Fruit fly (Drosophila melanogaster) whole organism, pupa: ENCODE results near the gene cdm.

Experiments
- CG10348 ChIP-seq: fragments of 200-800 bp; sonication (Bioruptor generic); IDR thresholded peaks from 2 replicates; pipeline ENCODE4 v1.3.6; 2022; ENCODE audit warnings: missing biosample characterization, missing genetic modification characterization
- CG12605 ChIP-seq: fragments of 200-800 bp; sonication (Bioruptor generic); IDR thresholded peaks from 2 replicates; pipeline ENCODE4 v1.3.6; 2022; ENCODE audit warnings: missing biosample characterization, missing genetic modification characterization
- CG13204 ChIP-seq: fragments of 200-800 bp; sonication (Bioruptor generic); optimal IDR thresholded peaks from 2 replicates; lab custom pipeline; 2018; ENCODE audit warnings: missing biosample characterization, mild to moderate bottlenecking, missing genetic modification characterization, moderate library complexity
- CG14655 ChIP-seq: fragments of 200-800 bp; sonication (Bioruptor generic); optimal IDR thresholded peaks from 3 replicates; lab custom pipeline; 2017; ENCODE audit warnings: mild to moderate bottlenecking, missing biosample characterization, missing genetic modification reagents, missing genetic modification characterization
- CG15710 ChIP-seq: fragments of 200-800 bp; sonication (Bioruptor generic); optimal IDR thresholded peaks from 2 replicates; lab custom pipeline; 2018; ENCODE audit warnings: missing biosample characterization, mild to moderate bottlenecking, missing genetic modification characterization, moderate library complexity
- CG17806 ChIP-seq: fragments of 200-800 bp; sonication (Bioruptor generic); optimal IDR thresholded peaks from 2 replicates; lab custom pipeline; 2018; ENCODE audit warnings: missing biosample characterization, mild to moderate bottlenecking, missing genetic modification characterization, moderate library complexity
- CG32121 ChIP-seq: fragments of 200-800 bp; sonication (Bioruptor generic); IDR thresholded peaks from 2 replicates; pipeline ENCODE4 v1.3.6; 2022; ENCODE audit warnings: missing biosample characterization, missing genetic modification characterization
- CG34367 ChIP-seq: fragments of 200-800 bp; sonication (Bioruptor generic); optimal IDR thresholded peaks from 2 replicates; lab custom pipeline; 2018; ENCODE audit warnings: missing biosample characterization, mild to moderate bottlenecking, missing genetic modification characterization
- CG4496 ChIP-seq: fragments of 200-800 bp; sonication (Bioruptor generic); IDR thresholded peaks from 3 replicates; pipeline ENCODE4 v1.3.6; 2022; ENCODE audit warnings: missing biosample characterization, missing genetic modification characterization
- CG8159 ChIP-seq: fragments of 200-800 bp; sonication (Bioruptor generic); optimal IDR thresholded peaks from 3 replicates; lab custom pipeline; 2018; ENCODE audit warnings: missing biosample characterization, mild to moderate bottlenecking, missing genetic modification characterization, moderate library complexity
- CG8301 ChIP-seq: fragments of 200-800 bp; sonication (Bioruptor generic); optimal IDR thresholded peaks from 2 replicates; lab custom pipeline; 2018; ENCODE audit warnings: missing biosample characterization, mild to moderate bottlenecking, missing genetic modification characterization
- CG9948 ChIP-seq: fragments of 200-800 bp; sonication (Bioruptor generic); optimal IDR thresholded peaks from 2 replicates; lab custom pipeline; 2018; ENCODE audit warnings: missing biosample characterization, mild to moderate bottlenecking, missing genetic modification characterization, moderate library complexity
- D1 ChIP-seq: fragments of 200-800 bp; sonication (Bioruptor generic); optimal IDR thresholded peaks from 2 replicates; lab custom pipeline; 2018; ENCODE audit warnings: missing biosample characterization, mild to moderate bottlenecking, missing genetic modification characterization, moderate library complexity
- EcR ChIP-seq: fragments of 200-800 bp; sonication (Bioruptor generic); optimal IDR thresholded peaks from 3 replicates; lab custom pipeline; 2019; ENCODE audit warnings: missing biosample characterization, missing genetic modification characterization, mild to moderate bottlenecking, moderate library complexity, missing genetic modification reagents
- Ets98B ChIP-seq: fragments of 200-800 bp; sonication (Bioruptor generic); IDR thresholded peaks from 2 replicates; pipeline ENCODE4 v1.3.6; 2022; ENCODE audit warnings: missing biosample characterization, missing genetic modification characterization
- Pif1A ChIP-seq: fragments of 200-800 bp; sonication (Bioruptor generic); optimal IDR thresholded peaks from 3 replicates; lab custom pipeline; 2016; ENCODE audit warnings: missing biosample characterization, missing genetic modification characterization
- Pif1B ChIP-seq: fragments of 200-800 bp; sonication (Bioruptor generic); optimal IDR thresholded peaks from 3 replicates; lab custom pipeline; 2016; ENCODE audit warnings: missing biosample characterization, missing genetic modification characterization
- Snoo ChIP-seq: fragments of 200-800 bp; sonication (Bioruptor generic); optimal IDR thresholded peaks from 3 replicates; lab custom pipeline; 2017; ENCODE audit warnings: missing biosample characterization, mild to moderate bottlenecking, missing genetic modification characterization, inconsistent platforms
- fd96Ca ChIP-seq: fragments of 200-800 bp; sonication (Bioruptor generic); IDR thresholded peaks from 3 replicates; pipeline ENCODE4 v1.3.6; 2022; ENCODE audit warnings: missing biosample characterization, missing genetic modification characterization
- gl ChIP-seq: fragments of 200-800 bp; sonication (Bioruptor generic); optimal IDR thresholded peaks from 2 replicates; lab custom pipeline; 2018; ENCODE audit warnings: missing biosample characterization, mild to moderate bottlenecking, missing genetic modification characterization
- rn ChIP-seq: fragments of 200-800 bp; sonication (Bioruptor generic); IDR thresholded peaks from 2 replicates; pipeline ENCODE4 v1.3.6; 2022; ENCODE audit warnings: missing biosample characterization, missing genetic modification characterization

The cdm gene

dm6 chr3R:18208479-18208878 is 25.2 kb upstream of the cdm start, which contains the start of gene CG44158:
Gene CG44158, plus strand, starts transcription at chr3R:18208779.
- TF ChIP-seq CG34367 (tag; lab: Kevin White, UChicago) (no peak), D1 (no peak), CG14655 (no peak), CG8301 (tag; lab: Kevin White, UChicago) (no peak), CG13204 (GFP tag; lab: Kevin White, UChicago) (no peak), gl (tag; lab: Kevin White, UChicago) (no peak), CG9948 (tag; lab: Kevin White, UChicago) (no peak), CG12605 (no peak), CG10348 (GFP tag; lab: Robert Waterston, UW) (no peak), CG32121 (GFP tag; lab: Robert Waterston, UW) (no peak), rn (GFP tag; lab: Robert Waterston, UW) (no peak), fd96Ca (GFP tag; lab: Robert Waterston, UW) (no peak), CG17806 (tag; lab: Kevin White, UChicago) (no peak), Ets98B (GFP tag; lab: Robert Waterston, UW) (no peak), CG4496 (no peak), Pif1A (GFP tag; lab: Kevin White, UChicago) (no peak), Snoo (tag; lab: Kevin White, UChicago) (no peak)
- TF ChIP-seq, all 21 proteins: peak for 0

dm6 chr3R:18199885-18200249 is 16.6 kb upstream of the cdm start:
- TF ChIP-seq D1 (no peak), Pif1A (GFP tag; lab: Kevin White, UChicago) (no peak), CG8159 (tag; lab: Kevin White, UChicago) (no peak), rn (GFP tag; lab: Robert Waterston, UW) (no peak), gl (tag; lab: Kevin White, UChicago) (no peak)
- TF ChIP-seq, all 21 proteins: peak for 0

DNA sequence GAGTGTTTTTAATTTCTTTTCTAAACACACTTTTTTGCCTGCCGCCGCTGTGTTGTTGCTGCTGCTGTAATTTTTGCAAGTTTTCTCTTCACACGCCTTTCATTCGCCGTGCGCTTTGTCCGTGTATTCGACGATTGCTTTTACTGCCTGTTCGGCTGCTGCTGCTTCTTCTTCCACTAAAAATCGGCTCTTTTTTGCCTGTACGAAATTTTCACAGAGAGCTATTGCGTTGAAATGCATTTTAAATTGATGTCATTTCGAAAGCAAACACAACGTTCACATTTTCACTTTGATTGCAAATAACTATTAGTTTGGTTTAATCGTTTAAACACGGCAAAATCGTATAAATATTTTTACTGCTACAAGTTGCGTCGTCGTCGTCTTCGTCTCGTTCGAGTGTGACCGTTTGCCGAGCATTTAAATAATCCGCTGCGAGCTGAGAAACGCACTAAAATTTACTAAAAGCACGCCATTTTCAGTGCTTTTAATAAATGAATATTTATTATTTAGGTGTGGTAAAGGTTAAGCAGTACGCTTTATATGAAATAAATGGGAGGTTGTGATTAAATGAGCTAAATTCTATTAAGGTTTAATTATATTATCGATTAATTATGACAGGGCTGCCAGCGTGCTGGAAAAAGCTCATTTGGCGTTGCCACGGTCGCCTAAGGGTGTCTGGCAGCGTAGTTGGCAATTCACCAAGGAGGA is 16.1 kb upstream of the cdm start, which contains the start of the genes Ssdp and CG7985:
Gene Ssdp, minus strand, starts transcription at position 419 of the 708 bp plus-strand sequence.
Gene CG7985, plus strand, starts transcription at position 681 of the 708 bp plus-strand sequence.
- TF ChIP-seq Pif1B (GFP tag; lab: Kevin White, UChicago), result no peak
- TF ChIP-seq CG32121 (GFP tag; lab: Robert Waterston, UW), result no peak
- no peak for TF ChIP-seq CG8301 (tag; lab: Kevin White, UChicago)
- no peak for TF ChIP-seq gl (tag; lab: Kevin White, UChicago)
- no peak for TF ChIP-seq rn (GFP tag; lab: Robert Waterston, UW)
- TF ChIP-seq Pif1A (GFP tag; lab: Kevin White, UChicago), result no peak
- TF ChIP-seq D1, result no peak
- TF ChIP-seq CG13204 (GFP tag; lab: Kevin White, UChicago), result no peak
- TF ChIP-seq CG34367 (tag; lab: Kevin White, UChicago), result no peak
- TF ChIP-seq EcR (GFP tag; lab: Kevin White, UChicago), result no peak
- TF ChIP-seq CG4496, result no peak
- TF ChIP-seq CG15710 (tag; lab: Kevin White, UChicago), result no peak
- no peak for TF ChIP-seq Snoo (tag; lab: Kevin White, UChicago)
- TF ChIP-seq CG8159 (tag; lab: Kevin White, UChicago), result no peak
- TF ChIP-seq CG14655, result no peak
- no peak for TF ChIP-seq CG10348 (GFP tag; lab: Robert Waterston, UW)
- no peak for TF ChIP-seq CG12605
- TF ChIP-seq fd96Ca (GFP tag; lab: Robert Waterston, UW), result no peak

dm6 chr3R:18198518-18199118 is 15.3 kb upstream of the cdm start:
- TF ChIP-seq EcR (GFP tag; lab: Kevin White, UChicago), result no peak
- no peak for TF ChIP-seq D1
- no peak for TF ChIP-seq fd96Ca (GFP tag; lab: Robert Waterston, UW)
- TF ChIP-seq CG15710 (tag; lab: Kevin White, UChicago), result no peak
- no peak for TF ChIP-seq CG8159 (tag; lab: Kevin White, UChicago)
- no peak for TF ChIP-seq CG34367 (tag; lab: Kevin White, UChicago)
- no peak for TF ChIP-seq CG14655
- TF ChIP-seq Pif1A (GFP tag; lab: Kevin White, UChicago), result peak; percentile 31
- TF ChIP-seq CG9948 (tag; lab: Kevin White, UChicago), result no peak
- TF ChIP-seq CG10348 (GFP tag; lab: Robert Waterston, UW), result no peak
- TF ChIP-seq CG4496, result no peak
- TF ChIP-seq Ets98B (GFP tag; lab: Robert Waterston, UW), result no peak
- no peak for TF ChIP-seq CG12605
- TF ChIP-seq Snoo (tag; lab: Kevin White, UChicago), result peak; percentile 35
- TF ChIP-seq CG13204 (GFP tag; lab: Kevin White, UChicago), result peak; percentile 23
- no peak for TF ChIP-seq CG17806 (tag; lab: Kevin White, UChicago)
- TF ChIP-seq Pif1B (GFP tag; lab: Kevin White, UChicago), result peak; percentile 47
- TF ChIP-seq rn (GFP tag; lab: Robert Waterston, UW), result no peak
- TF ChIP-seq CG8301 (tag; lab: Kevin White, UChicago), result peak; percentile 9
- peak; percentile 54 for TF ChIP-seq gl (tag; lab: Kevin White, UChicago)
- no peak for TF ChIP-seq CG32121 (GFP tag; lab: Robert Waterston, UW)
- TF ChIP-seq, all 21 proteins: peak for 6

dm6 chr3R:18197802-18198148 is 14.5 kb upstream of the cdm start:
- no peak for TF ChIP-seq CG4496
- TF ChIP-seq EcR (GFP tag; lab: Kevin White, UChicago), result no peak
- TF ChIP-seq fd96Ca (GFP tag; lab: Robert Waterston, UW), result no peak
- no peak for TF ChIP-seq Ets98B (GFP tag; lab: Robert Waterston, UW)
- TF ChIP-seq D1, result no peak
- no peak for TF ChIP-seq gl (tag; lab: Kevin White, UChicago)
- no peak for TF ChIP-seq CG10348 (GFP tag; lab: Robert Waterston, UW)
- no peak for TF ChIP-seq CG32121 (GFP tag; lab: Robert Waterston, UW)
- no peak for TF ChIP-seq Pif1B (GFP tag; lab: Kevin White, UChicago)
- TF ChIP-seq CG13204 (GFP tag; lab: Kevin White, UChicago), result no peak
